Fruit fly (Drosophila melanogaster): ENCODE measurements around the gene CG13458.

CG13458 gene

dm6 chr3L:15143638-15144600 lies 30.6 kb downstream of the CG13458 start, which contains the start of the genes CG32147 and Pex3 (continued):
- TF ChIP-seq Dek (tag; optimal IDR thresholded peaks at IDR 0.05), result peak; percentile 1
- peak; percentile 72 for TF ChIP-seq stwl (tag; optimal IDR thresholded peaks at IDR 0.05)
- peak; percentile 36; the same call in 1 of the 2 replicates for TF ChIP-seq GATAe (GFP tag; conservative IDR thresholded peaks at IDR 0.05)
- peak; percentile 2 for TF ChIP-seq CG2875 (GFP tag; optimal IDR thresholded peaks at IDR 0.05)
- no peak for TF ChIP-seq CG1233 (GFP tag; optimal IDR thresholded peaks at IDR 0.05)
- no peak for TF ChIP-seq Fer1 (GFP tag; optimal IDR thresholded peaks at IDR 0.05)
- TF ChIP-seq CG9797 (GFP tag; optimal IDR thresholded peaks at IDR 0.05), result peak; percentile 88
- no peak for TF ChIP-seq dati (GFP tag; IDR thresholded peaks at IDR 0.05)
- peak in 1 of 3 experiments; percentile 9 for TF ChIP-seq lola (GFP tag; optimal IDR thresholded peaks at IDR 0.05)
- peak; percentile 89 for TF ChIP-seq CG1603 (tag; optimal IDR thresholded peaks at IDR 0.05)
- peak; percentile 7 for TF ChIP-seq CG2120 (GFP tag; optimal IDR thresholded peaks at IDR 0.05)
- TF ChIP-seq CG31441 (GFP tag; IDR thresholded peaks at IDR 0.05), result peak; percentile 48; the same call in 1 of the 2 replicates
- TF ChIP-seq nom (GFP tag; optimal IDR thresholded peaks at IDR 0.05), result peak; percentile 17
- TF ChIP-seq CG2116 (GFP tag; optimal IDR thresholded peaks at IDR 0.05), result peak; percentile 58
- TF ChIP-seq CG16813 (GFP tag; IDR thresholded peaks at IDR 0.05; ENCODE audit: partially characterized antibody), result 0 out of 3 replicates have a peak, but pooled peaks have one; percentile 10
- TF ChIP-seq hkb (optimal IDR thresholded peaks at IDR 0.05), result no peak
- TF ChIP-seq hkb (GFP tag; IDR thresholded peaks at IDR 0.05), result peak; percentile 23; the same call in 1 of the 2 replicates
- peak; percentile 96 for TF ChIP-seq pfk (GFP tag; optimal IDR thresholded peaks at IDR 0.05)
- peak; percentile 74; the same call in 1 of the 3 replicates for TF ChIP-seq CG34422 (GFP tag; IDR thresholded peaks at IDR 0.05)
- 0 out of 3 replicates have a peak, but pooled peaks have one; percentile 9 for TF ChIP-seq CG6791 (GFP tag; IDR thresholded peaks at IDR 0.05; ENCODE audit: partially characterized antibody)
- TF ChIP-seq CG18262 (tag; optimal IDR thresholded peaks at IDR 0.05), result peak; percentile 22
- TF ChIP-seq CG32767 (GFP tag; IDR thresholded peaks at IDR 0.05), result peak; percentile 61; the same call in 1 of the 2 replicates
- TF ChIP-seq hbn (GFP tag; IDR thresholded peaks at IDR 0.05; ENCODE audit: partially characterized antibody), result no peak; the same call in 1 of the 2 replicates
- no peak for TF ChIP-seq zen (tag; optimal IDR thresholded peaks at IDR 0.05)
- TF ChIP-seq gfzf (GFP tag; optimal IDR thresholded peaks at IDR 0.05), result peak; percentile 89
- 0 out of 3 replicates have a peak, but pooled peaks have one; percentile 14 for TF ChIP-seq Opbp (GFP tag; IDR thresholded peaks at IDR 0.05; ENCODE audit: partially characterized antibody)
- TF ChIP-seq usp (GFP tag; optimal IDR thresholded peaks at IDR 0.05), result no peak
- peak; percentile 25 for TF ChIP-seq kni (GFP tag; optimal IDR thresholded peaks at IDR 0.05)
- TF ChIP-seq Bgb (GFP tag; IDR thresholded peaks at IDR 0.05; ENCODE audit: partially characterized antibody), result peak; percentile 41; the same call in 1 of the 2 replicates
- TF ChIP-seq CG12299 (tag; optimal IDR thresholded peaks at IDR 0.05), result peak; percentile 8
- TF ChIP-seq ttk (GFP tag; IDR thresholded peaks at IDR 0.05), result no peak
- TF ChIP-seq CG16815 (GFP tag; optimal IDR thresholded peaks at IDR 0.05), result no peak
- TF ChIP-seq nerfin-1 (tag; optimal IDR thresholded peaks at IDR 0.05), result peak; percentile 3
- TF ChIP-seq D19A (tag; optimal IDR thresholded peaks at IDR 0.05), result peak; percentile 39
- no peak for TF ChIP-seq CG8281 (tag; optimal IDR thresholded peaks at IDR 0.05)
- peak; percentile 29 for TF ChIP-seq cg (GFP tag; optimal IDR thresholded peaks at IDR 0.05)
- peak; percentile 10 for TF ChIP-seq CG13624 (GFP tag; optimal IDR thresholded peaks at IDR 0.05)
- TF ChIP-seq Rfx (GFP tag; IDR thresholded peaks at IDR 0.05), result peak; percentile 7; the same call in 1 of the 2 replicates
- TF ChIP-seq Hmr (GFP tag; optimal IDR thresholded peaks at IDR 0.05), result peak; percentile 12
- TF ChIP-seq dm (GFP tag; optimal IDR thresholded peaks at IDR 0.05), result peak; percentile 37
- TF ChIP-seq twi (tag; optimal IDR thresholded peaks at IDR 0.05), result peak; percentile 17
- peak; percentile 56 for TF ChIP-seq Lhr (GFP tag; optimal IDR thresholded peaks at IDR 0.05)
- peak; percentile 70 for TF ChIP-seq kay (GFP tag; optimal IDR thresholded peaks at IDR 0.05)
- no peak for TF ChIP-seq gce (GFP tag; IDR thresholded peaks at IDR 0.05)
- TF ChIP-seq sug (tag; optimal IDR thresholded peaks at IDR 0.05), result peak; percentile 92
- TF ChIP-seq chinmo (GFP tag; IDR thresholded peaks at IDR 0.05; ENCODE audit: partially characterized antibody), result 0 out of 4 replicates have a peak, but pooled peaks have one; percentile 26

All from whole organism, embryonic.